Fruit fly (Drosophila melanogaster): ENCODE data around the gene CG5645.

The CG5645 gene

DNA sequence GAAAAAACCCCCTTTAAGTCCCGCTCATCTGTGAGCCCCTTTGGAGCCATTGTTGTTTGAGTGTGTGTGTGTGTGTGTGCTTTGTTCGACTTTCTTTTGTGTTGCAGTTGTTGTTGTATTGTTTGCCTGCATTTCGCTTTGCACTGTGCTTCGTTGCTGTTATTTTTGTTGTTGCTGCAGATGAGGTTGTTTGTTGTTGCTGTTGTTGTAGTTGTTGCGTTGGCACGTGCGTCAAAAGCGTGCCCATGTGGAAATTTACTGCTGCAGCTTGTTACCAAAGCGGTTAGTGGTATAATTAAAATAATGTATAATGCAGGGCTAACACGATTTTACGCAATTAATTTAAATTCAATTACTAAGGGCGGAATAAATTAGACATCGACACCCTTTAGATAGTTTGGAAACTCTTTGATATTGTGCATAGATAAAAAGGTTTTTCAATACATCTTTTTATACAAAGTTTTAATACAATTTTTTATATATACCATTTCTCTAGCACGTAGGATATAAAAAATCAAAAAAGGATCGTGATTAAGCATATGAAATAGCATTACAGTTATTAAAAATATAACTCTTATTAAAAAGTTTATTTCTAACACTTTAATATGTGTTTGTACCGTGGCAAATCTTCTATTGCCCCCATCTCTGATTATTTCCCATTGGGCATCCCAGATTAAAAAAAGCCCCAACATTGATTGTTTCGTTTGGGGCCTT is 46.2 kb downstream of the CG5645 start:
- peak; percentile 19; the same call in 1 of the 2 replicates for TF ChIP-seq CG32121 (GFP tag; IDR thresholded peaks at IDR 0.05)
- peak; percentile 2 for TF ChIP-seq CG15710 (tag; optimal IDR thresholded peaks at IDR 0.05)
- TF ChIP-seq CG34367 (tag; optimal IDR thresholded peaks at IDR 0.05), result no peak
- TF ChIP-seq rn (GFP tag; IDR thresholded peaks at IDR 0.05), result no peak
- TF ChIP-seq CG17806 (tag; optimal IDR thresholded peaks at IDR 0.05), result no peak
- TF ChIP-seq CG12605 (GFP tag; IDR thresholded peaks at IDR 0.05), result 0 out of 2 replicates have a peak, but pooled peaks have one; percentile 28
- peak; percentile 71 for TF ChIP-seq EcR (GFP tag; optimal IDR thresholded peaks at IDR 0.05)
- no peak for TF ChIP-seq CG10348 (GFP tag; IDR thresholded peaks at IDR 0.05)
- TF ChIP-seq Snoo (tag; optimal IDR thresholded peaks at IDR 0.05), result peak; percentile 67
- no peak for TF ChIP-seq Ets98B (GFP tag; IDR thresholded peaks at IDR 0.05)
- TF ChIP-seq Pif1B (GFP tag; optimal IDR thresholded peaks at IDR 0.05), result peak; percentile 39
- no peak for TF ChIP-seq CG13204 (GFP tag; optimal IDR thresholded peaks at IDR 0.05)
- peak; percentile 40 for TF ChIP-seq Pif1A (GFP tag; optimal IDR thresholded peaks at IDR 0.05)
- TF ChIP-seq CG14655 (GFP tag; optimal IDR thresholded peaks at IDR 0.05), result peak; percentile 43
- peak; percentile 24 for TF ChIP-seq CG8159 (tag; optimal IDR thresholded peaks at IDR 0.05)
- TF ChIP-seq D1 (tag; optimal IDR thresholded peaks at IDR 0.05), result peak; percentile 4
- TF ChIP-seq CG8301 (tag; optimal IDR thresholded peaks at IDR 0.05), result peak; percentile 18
- TF ChIP-seq fd96Ca (GFP tag; IDR thresholded peaks at IDR 0.05), result no peak
- TF ChIP-seq CG9948 (tag; optimal IDR thresholded peaks at IDR 0.05), result no peak
- TF ChIP-seq gl (tag; optimal IDR thresholded peaks at IDR 0.05), result peak; percentile 9
- TF ChIP-seq CG4496 (GFP tag; IDR thresholded peaks at IDR 0.05), result peak; percentile 72; the same call in 2 of the 3 replicates

- TF ChIP-seq Pif1A (GFP tag; optimal IDR thresholded peaks at IDR 0.05), result no peak
- TF ChIP-seq CG4496 (GFP tag; IDR thresholded peaks at IDR 0.05), result no peak
- no peak for TF ChIP-seq CG10348 (GFP tag; IDR thresholded peaks at IDR 0.05)
These were observed 48.2 kb downstream of the CG5645 start, which contains the start of gene CG17154 for dm6 chr3L:12088326-12088725. CG17154 (plus strand) TSS chr3L:12088626.

DNA sequence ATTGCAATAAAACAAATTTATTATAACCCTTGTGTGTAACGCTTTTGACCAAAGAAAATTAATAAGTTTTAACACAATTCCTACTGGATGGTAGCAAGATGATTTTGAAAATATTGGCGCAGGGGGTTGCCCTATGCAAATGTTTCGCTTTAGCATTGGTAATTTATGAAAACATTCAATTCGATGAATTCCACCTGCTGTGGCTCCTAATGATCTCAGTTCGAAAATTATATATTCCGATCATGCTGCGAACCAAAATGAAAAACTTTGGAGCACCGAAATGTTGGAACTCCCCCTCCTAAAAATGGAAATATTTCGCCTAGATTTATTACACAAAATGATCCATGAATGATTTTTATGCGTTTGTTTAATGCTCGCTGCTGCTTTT is 50.8 kb downstream of the CG5645 start:
- TF ChIP-seq Pif1B (GFP tag; optimal IDR thresholded peaks at IDR 0.05) (no peak), Snoo (tag; optimal IDR thresholded peaks at IDR 0.05) (no peak), CG15710 (tag; optimal IDR thresholded peaks at IDR 0.05) (no peak), CG32121 (GFP tag; IDR thresholded peaks at IDR 0.05) (no peak), CG10348 (GFP tag; IDR thresholded peaks at IDR 0.05) (no peak), EcR (GFP tag; optimal IDR thresholded peaks at IDR 0.05) (no peak), gl (tag; optimal IDR thresholded peaks at IDR 0.05) (no peak), rn (GFP tag; IDR thresholded peaks at IDR 0.05) (no peak), CG8159 (tag; optimal IDR thresholded peaks at IDR 0.05) (no peak), D1 (tag; optimal IDR thresholded peaks at IDR 0.05) (no peak), CG17806 (tag; optimal IDR thresholded peaks at IDR 0.05) (no peak), CG13204 (GFP tag; optimal IDR thresholded peaks at IDR 0.05) (no peak), CG8301 (tag; optimal IDR thresholded peaks at IDR 0.05) (no peak), Pif1A (GFP tag; optimal IDR thresholded peaks at IDR 0.05) (no peak)

DNA sequence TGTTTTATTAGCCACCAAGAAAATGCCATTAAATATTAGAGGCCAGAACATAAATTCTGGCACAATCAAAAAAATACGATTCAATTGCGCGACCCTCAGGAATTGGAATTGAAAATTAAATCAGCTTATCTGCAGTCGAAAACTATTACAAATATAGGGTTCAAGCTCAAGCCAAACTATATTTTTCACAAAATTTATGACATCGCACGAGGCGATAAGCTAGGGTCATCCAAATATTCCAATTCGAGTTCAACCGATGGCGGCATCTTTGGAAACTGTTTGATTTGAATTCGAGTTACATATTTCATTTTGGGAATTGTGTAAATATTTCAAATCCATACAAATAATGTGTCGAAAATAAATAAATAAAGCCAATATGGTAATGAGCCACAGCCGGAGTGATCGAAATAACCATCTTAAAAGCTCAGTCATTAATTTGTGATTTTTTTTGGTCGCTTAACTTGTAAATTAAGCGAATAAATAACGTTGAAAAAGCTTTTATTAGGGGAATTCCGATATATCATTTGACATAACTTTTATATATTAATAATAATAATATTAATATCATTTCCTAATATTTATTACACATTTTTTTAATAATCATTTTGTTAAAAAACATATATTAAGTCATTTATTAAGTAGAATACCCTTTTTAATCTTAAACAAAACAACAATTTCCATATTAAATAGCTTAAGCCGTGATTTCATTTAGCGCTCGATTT is 51.4 kb downstream of the CG5645 start:
- TF ChIP-seq CG12605 (GFP tag; IDR thresholded peaks at IDR 0.05), result no peak
- TF ChIP-seq CG10348 (GFP tag; IDR thresholded peaks at IDR 0.05), result no peak
- no peak for TF ChIP-seq CG13204 (GFP tag; optimal IDR thresholded peaks at IDR 0.05)
- TF ChIP-seq D1 (tag; optimal IDR thresholded peaks at IDR 0.05), result no peak
- TF ChIP-seq CG9948 (tag; optimal IDR thresholded peaks at IDR 0.05), result no peak
- TF ChIP-seq rn (GFP tag; IDR thresholded peaks at IDR 0.05), result no peak
- no peak for TF ChIP-seq gl (tag; optimal IDR thresholded peaks at IDR 0.05)
- no peak for TF ChIP-seq Pif1B (GFP tag; optimal IDR thresholded peaks at IDR 0.05)
- no peak for TF ChIP-seq CG34367 (tag; optimal IDR thresholded peaks at IDR 0.05)
- TF ChIP-seq CG17806 (tag; optimal IDR thresholded peaks at IDR 0.05), result no peak
- no peak for TF ChIP-seq Snoo (tag; optimal IDR thresholded peaks at IDR 0.05)
- no peak for TF ChIP-seq CG8159 (tag; optimal IDR thresholded peaks at IDR 0.05)
- no peak for TF ChIP-seq CG15710 (tag; optimal IDR thresholded peaks at IDR 0.05)
- no peak for TF ChIP-seq Pif1A (GFP tag; optimal IDR thresholded peaks at IDR 0.05)
- no peak for TF ChIP-seq fd96Ca (GFP tag; IDR thresholded peaks at IDR 0.05)
- TF ChIP-seq Ets98B (GFP tag; IDR thresholded peaks at IDR 0.05), result no peak
- no peak for TF ChIP-seq CG14655 (GFP tag; optimal IDR thresholded peaks at IDR 0.05)
- no peak for TF ChIP-seq EcR (GFP tag; optimal IDR thresholded peaks at IDR 0.05)
- TF ChIP-seq CG8301 (tag; optimal IDR thresholded peaks at IDR 0.05), result no peak

DNA sequence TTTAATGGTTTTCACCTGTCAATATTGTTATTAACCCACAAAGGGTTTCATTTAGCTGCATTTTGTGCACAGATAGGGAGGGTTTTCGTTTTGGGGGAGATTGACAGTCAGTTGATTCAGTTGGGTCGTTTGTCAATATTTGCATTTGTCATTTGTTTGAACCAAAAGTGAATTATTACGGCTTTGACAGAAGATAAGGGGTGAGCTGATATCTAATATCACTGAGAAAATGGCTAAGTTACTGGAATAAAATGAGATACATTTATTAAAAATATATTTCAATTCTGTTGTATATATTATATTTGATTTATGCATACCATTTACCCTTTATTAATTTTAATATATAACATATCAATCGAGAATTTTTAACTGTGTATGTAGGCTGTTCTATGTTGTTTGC is 52.6 kb downstream of the CG5645 start:
- TF ChIP-seq Pif1B (GFP tag; optimal IDR thresholded peaks at IDR 0.05), result no peak
- no peak for TF ChIP-seq gl (tag; optimal IDR thresholded peaks at IDR 0.05)
- TF ChIP-seq CG12605 (GFP tag; IDR thresholded peaks at IDR 0.05), result no peak
- TF ChIP-seq Snoo (tag; optimal IDR thresholded peaks at IDR 0.05), result no peak
- no peak for TF ChIP-seq CG9948 (tag; optimal IDR thresholded peaks at IDR 0.05)
- TF ChIP-seq CG13204 (GFP tag; optimal IDR thresholded peaks at IDR 0.05), result no peak
- no peak for TF ChIP-seq CG10348 (GFP tag; IDR thresholded peaks at IDR 0.05)
- no peak for TF ChIP-seq CG14655 (GFP tag; optimal IDR thresholded peaks at IDR 0.05)
- no peak for TF ChIP-seq CG32121 (GFP tag; IDR thresholded peaks at IDR 0.05)
- no peak for TF ChIP-seq rn (GFP tag; IDR thresholded peaks at IDR 0.05)
- TF ChIP-seq CG8159 (tag; optimal IDR thresholded peaks at IDR 0.05), result no peak
- TF ChIP-seq CG4496 (GFP tag; IDR thresholded peaks at IDR 0.05), result no peak
- TF ChIP-seq CG8301 (tag; optimal IDR thresholded peaks at IDR 0.05), result no peak
- no peak for TF ChIP-seq CG17806 (tag; optimal IDR thresholded peaks at IDR 0.05)
- TF ChIP-seq CG15710 (tag; optimal IDR thresholded peaks at IDR 0.05), result no peak
- TF ChIP-seq Pif1A (GFP tag; optimal IDR thresholded peaks at IDR 0.05), result no peak
- TF ChIP-seq Ets98B (GFP tag; IDR thresholded peaks at IDR 0.05), result no peak
- TF ChIP-seq CG34367 (tag; optimal IDR thresholded peaks at IDR 0.05), result no peak
- TF ChIP-seq EcR (GFP tag; optimal IDR thresholded peaks at IDR 0.05), result no peak
- no peak for TF ChIP-seq fd96Ca (GFP tag; IDR thresholded peaks at IDR 0.05)
